Fruit fly (Drosophila melanogaster): ENCODE results near the gene CG14082.

DNA sequence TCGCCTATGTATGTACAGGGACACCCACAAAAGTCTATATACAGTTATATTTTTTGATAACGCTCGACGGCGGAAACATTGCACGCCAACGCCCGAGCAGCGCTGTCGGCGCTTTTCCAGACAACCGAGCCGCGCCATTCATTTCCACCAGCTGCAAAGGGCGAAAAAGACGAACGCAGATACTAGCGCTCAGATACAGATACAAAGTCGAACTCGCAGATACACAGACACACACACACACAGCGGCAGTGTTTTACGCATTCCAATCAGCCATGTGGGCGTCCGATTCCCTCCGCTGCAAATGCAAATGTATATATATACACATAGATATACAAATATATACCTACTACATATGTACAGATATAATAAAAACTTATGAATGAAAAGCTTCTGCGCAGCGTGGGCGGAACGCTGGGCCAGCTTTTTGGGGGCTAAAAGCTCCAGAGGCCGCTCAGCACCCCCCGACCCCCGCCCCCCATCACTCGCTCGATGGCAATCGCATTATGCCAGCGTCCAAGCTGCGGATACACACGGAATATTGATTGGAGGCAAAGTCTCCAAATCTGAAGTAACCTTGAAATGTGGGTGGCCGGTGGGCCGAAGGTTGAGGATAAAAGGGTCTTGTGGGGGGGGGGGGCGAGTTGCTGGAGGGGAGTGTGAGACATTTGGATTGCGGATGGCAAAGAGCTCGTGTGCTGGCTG is 47.2 kb downstream of the CG14082 start:
- no peak for TF ChIP-seq h (GFP tag; optimal IDR thresholded peaks at IDR 0.05)
- TF ChIP-seq usp (GFP tag; optimal IDR thresholded peaks at IDR 0.05), result no peak
- TF ChIP-seq psq (GFP tag; optimal IDR thresholded peaks at IDR 0.05), result no peak
- TF ChIP-seq Hr78 (GFP tag; optimal IDR thresholded peaks at IDR 0.05), result no peak
- TF ChIP-seq Sp1 (GFP tag; optimal IDR thresholded peaks at IDR 0.05), result no peak
- no peak for TF ChIP-seq CG9705 (GFP tag; optimal IDR thresholded peaks at IDR 0.05)
- no peak for TF ChIP-seq fru (GFP tag; optimal IDR thresholded peaks at IDR 0.05)
- TF ChIP-seq br (GFP tag; optimal IDR thresholded peaks at IDR 0.05), result no peak
- no peak for TF ChIP-seq N (GFP tag; optimal IDR thresholded peaks at IDR 0.05)
- no peak for TF ChIP-seq jim (GFP tag; optimal IDR thresholded peaks at IDR 0.05)
- TF ChIP-seq rgr (GFP tag; optimal IDR thresholded peaks at IDR 0.05), result no peak

Measured in whole organism, wandering third instar larva.